Fruit fly (Drosophila melanogaster): ENCODE results near the gene CG17746.

Gene CG17746

dm6 chr3L:3274463-3275177 is 35.2 kb upstream of the CG17746 start (continued):
- TF ChIP-seq ss (GFP tag; optimal IDR thresholded peaks at IDR 0.05): no peak
- TF ChIP-seq CG11294 (GFP tag; IDR thresholded peaks at IDR 0.05): no peak

dm6 chr3L:3270736-3271135 is 31.4 kb upstream of the CG17746 start, which contains the start of gene CG14960:
CG14960 (plus strand) TSS chr3L:3271036.
- no peak for TF ChIP-seq CG1621 (tag; optimal IDR thresholded peaks at IDR 0.05)
- peak; percentile 30; the same call in 1 of the 3 replicates for TF ChIP-seq CG6163 (GFP tag; IDR thresholded peaks at IDR 0.05)
- peak; percentile 54 for TF ChIP-seq Eip78C (GFP tag)

- TF ChIP-seq Gug (GFP tag; IDR thresholded peaks at IDR 0.05) (no peak), svp (GFP tag) (no peak), Sox102F (GFP tag; optimal IDR thresholded peaks at IDR 0.05) (no peak), CG3032 (tag; optimal IDR thresholded peaks at IDR 0.05) (no peak), ss (GFP tag; optimal IDR thresholded peaks at IDR 0.05) (no peak), fd59A (GFP tag; optimal IDR thresholded peaks at IDR 0.05) (no peak)
Observed at dm6 chr3L:3268161-3268560, 28.8 kb upstream of the CG17746 start, which contains the start of gene CG34265. CG34265 (plus strand) TSS chr3L:3268461.

- TF ChIP-seq Smox (GFP tag; optimal IDR thresholded peaks at IDR 0.05) (no peak), CG31627 (GFP tag; optimal IDR thresholded peaks at IDR 0.05) (no peak), CG10631 (GFP tag; optimal IDR thresholded peaks at IDR 0.05) (no peak), CG11294 (GFP tag; IDR thresholded peaks at IDR 0.05) (no peak), CG4318 (GFP tag; optimal IDR thresholded peaks at IDR 0.05) (no peak), dac (GFP tag; optimal IDR thresholded peaks at IDR 0.05) (no peak), Ets96B (tag; optimal IDR thresholded peaks at IDR 0.05) (no peak), Sox14 (GFP tag; optimal IDR thresholded peaks at IDR 0.05) (no peak), fkh (GFP tag; optimal IDR thresholded peaks at IDR 0.05) (no peak), CG6792 (GFP tag; optimal IDR thresholded peaks at IDR 0.05) (no peak), CG6276 (GFP tag; optimal IDR thresholded peaks at IDR 0.05) (no peak), CG11762 (GFP tag; optimal IDR thresholded peaks at IDR 0.05; ENCODE audit: insufficient read depth) (no peak)
Observed at dm6 chr3L:3266306-3266705, 26.9 kb upstream of the CG17746 start.

- TF ChIP-seq dac (GFP tag; optimal IDR thresholded peaks at IDR 0.05): no peak
- TF ChIP-seq CG16779 (tag; optimal IDR thresholded peaks at IDR 0.05): no peak
- TF ChIP-seq CG11762 (GFP tag; optimal IDR thresholded peaks at IDR 0.05; ENCODE audit: insufficient read depth): no peak
- TF ChIP-seq acj6 (GFP tag; optimal IDR thresholded peaks at IDR 0.05): no peak
- TF ChIP-seq salr (GFP tag; optimal IDR thresholded peaks at IDR 0.05): no peak
- TF ChIP-seq Eip75B (GFP tag; optimal IDR thresholded peaks at IDR 0.05): no peak
- no peak for TF ChIP-seq Sox15 (GFP tag; optimal IDR thresholded peaks at IDR 0.05)
- no peak for TF ChIP-seq CG34406 (GFP tag; optimal IDR thresholded peaks at IDR 0.05)
- TF ChIP-seq Ets21C (GFP tag; optimal IDR thresholded peaks at IDR 0.05): no peak
Observed at dm6 chr3L:3261642-3262041, 22.3 kb upstream of the CG17746 start.

- TF ChIP-seq Eip93F (GFP tag; optimal IDR thresholded peaks at IDR 0.05) (peak; percentile 35), Lpt (GFP tag; optimal IDR thresholded peaks at IDR 0.05) (peak; percentile 76), svp (GFP tag) (peak; percentile 91), CG11294 (GFP tag; IDR thresholded peaks at IDR 0.05) (no peak; the same call in none of the 2 replicates), Hr39 (GFP tag; optimal IDR thresholded peaks at IDR 0.05) (peak; percentile 83), Sox102F (GFP tag; optimal IDR thresholded peaks at IDR 0.05) (peak; percentile 83), CG10631 (GFP tag; optimal IDR thresholded peaks at IDR 0.05) (peak; percentile 91), CG6163 (GFP tag; IDR thresholded peaks at IDR 0.05) (peak; percentile 78), acj6 (GFP tag; optimal IDR thresholded peaks at IDR 0.05) (peak; percentile 88), CG6792 (GFP tag; optimal IDR thresholded peaks at IDR 0.05) (peak; percentile 91), CG10669 (GFP tag; optimal IDR thresholded peaks at IDR 0.05) (peak; percentile 92), OdsH (GFP tag; optimal IDR thresholded peaks at IDR 0.05) (peak; percentile 85), Eip75B (GFP tag; optimal IDR thresholded peaks at IDR 0.05) (peak; percentile 90), Gug (GFP tag; IDR thresholded peaks at IDR 0.05) (peak; percentile 82), CG8632 (GFP tag; optimal IDR thresholded peaks at IDR 0.05) (peak; percentile 84), spab (GFP tag; optimal IDR thresholded peaks at IDR 0.05) (peak; percentile 93), Hr4 (GFP tag; optimal IDR thresholded peaks at IDR 0.05) (peak; percentile 86), CG6276 (GFP tag; optimal IDR thresholded peaks at IDR 0.05) (peak; percentile 79), Eip78C (GFP tag) (peak; percentile 98), Met (GFP tag; optimal IDR thresholded peaks at IDR 0.05) (peak; percentile 82), Blimp-1 (GFP tag; optimal IDR thresholded peaks at IDR 0.05) (peak; percentile 72), fd59A (GFP tag; optimal IDR thresholded peaks at IDR 0.05) (peak; percentile 90), dsx (GFP tag; optimal IDR thresholded peaks at IDR 0.05; ENCODE audit: poor library complexity, severe bottlenecking) (peak; percentile 93)
Observed at dm6 chr3L:3259703-3260102, 20.3 kb upstream of the CG17746 start.
